Fruit fly (Drosophila melanogaster) whole organism, embryonic: ENCODE results near the gene alpha-Est8.
A peak's percentile ranks its signal among the peaks of the same experiment; 100 is the strongest.

Experiments
- Awh ChIP-seq: fragments of 200-800 bp; sonication (Bioruptor generic); IDR thresholded peaks from 2 replicates; pipeline ENCODE4, ENCODE4 v1.3.6; 2022; ENCODE audit warnings: missing biosample characterization, missing genetic modification characterization
- CG10462 ChIP-seq: fragments of 200-800 bp; sonication (Bioruptor generic); optimal IDR thresholded peaks from 2 replicates; lab custom pipeline; 2016; ENCODE audit warnings: missing biosample characterization, missing genetic modification characterization
- CG10565 ChIP-seq: fragments of 200-800 bp; sonication (Bioruptor generic); optimal IDR thresholded peaks from 3 replicates; lab custom pipeline; 2016; ENCODE audit warnings: missing biosample characterization, mild to moderate bottlenecking, missing genetic modification characterization
- CG11247 ChIP-seq: fragments of 200-800 bp; sonication (Bioruptor generic); IDR thresholded peaks from 2 replicates; pipeline ENCODE4 v1.3.6; 2022; ENCODE audit warnings: missing biosample characterization, missing genetic modification characterization
- CG12155 ChIP-seq: fragments of 200-800 bp; sonication (Bioruptor generic); optimal IDR thresholded peaks from 3 replicates; lab custom pipeline; 2016; ENCODE audit warnings: missing biosample characterization, missing genetic modification characterization
- CG12219 ChIP-seq: fragments of 200-800 bp; sonication (Bioruptor generic); optimal IDR thresholded peaks from 3 replicates; lab custom pipeline; 2018; ENCODE audit warnings: missing biosample characterization, mild to moderate bottlenecking, missing genetic modification characterization
- CG13296 ChIP-seq: fragments of 200-800 bp; sonication (Bioruptor generic); optimal IDR thresholded peaks from 3 replicates; lab custom pipeline; 2018; ENCODE audit warnings: missing biosample characterization, mild to moderate bottlenecking, missing genetic modification characterization
- CG14050 ChIP-seq: fragments of 200-800 bp; sonication (Bioruptor generic); IDR thresholded peaks from 3 replicates; pipeline ENCODE4 v1.3.6; 2022; ENCODE audit warnings: missing biosample characterization, missing genetic modification characterization
- CG1603 ChIP-seq: fragments of 200-800 bp; sonication (Bioruptor generic); optimal IDR thresholded peaks from 2 replicates; lab custom pipeline; 2019; ENCODE audit warnings: missing biosample characterization, mild to moderate bottlenecking, missing genetic modification characterization, moderate library complexity
- CG17612 ChIP-seq: fragments of 200-800 bp; sonication (Bioruptor generic); IDR thresholded peaks from 2 replicates; pipeline ENCODE4 v1.3.6; 2022; ENCODE audit warnings: missing biosample characterization, missing genetic modification characterization
- CG18262 ChIP-seq: fragments of 200-800 bp; optimal IDR thresholded peaks from 3 replicates; lab custom pipeline; 2019; ENCODE audit warnings: missing biosample characterization, mild to moderate bottlenecking, missing genetic modification characterization, moderate library complexity
- CG2199 ChIP-seq: fragments of 200-800 bp; sonication (Bioruptor generic); IDR thresholded peaks from 3 replicates; pipeline ENCODE4 v1.3.6; 2022; ENCODE audit warnings: missing biosample characterization, missing genetic modification characterization
- CG31224 ChIP-seq: fragments of 200-800 bp; sonication (Bioruptor generic); IDR thresholded peaks from 2 replicates; pipeline ENCODE4 v1.3.6; 2022; ENCODE audit warnings: missing biosample characterization, missing genetic modification characterization
- CG32532 ChIP-seq: fragments of 200-800 bp; sonication (Bioruptor generic); IDR thresholded peaks from 2 replicates; pipeline ENCODE4 v1.3.6; 2022; ENCODE audit warnings: missing biosample characterization, missing genetic modification characterization
- CG3995 ChIP-seq: fragments of 200-800 bp; sonication (Bioruptor generic); optimal IDR thresholded peaks from 3 replicates; lab custom pipeline; 2016; ENCODE audit warnings: missing biosample characterization, missing genetic modification characterization
- CG4328 ChIP-seq: fragments of 200-800 bp; sonication (Bioruptor generic); optimal IDR thresholded peaks from 3 replicates; lab custom pipeline; 2017; ENCODE audit warnings: missing biosample characterization, missing genetic modification reagents, missing genetic modification characterization
- CG7963 ChIP-seq: fragments of 200-800 bp; sonication (Bioruptor generic); IDR thresholded peaks from 3 replicates; pipeline ENCODE4 v1.3.6; 2022; ENCODE audit warnings: missing biosample characterization, missing genetic modification characterization; ENCODE audit not compliant: partially characterized antibody
- CG9797 ChIP-seq: fragments of 200-800 bp; sonication (Bioruptor generic); optimal IDR thresholded peaks from 3 replicates; lab custom pipeline; 2018; ENCODE audit warnings: missing biosample characterization, mild to moderate bottlenecking, missing genetic modification characterization
- CG9932 ChIP-seq: fragments of 200-800 bp; sonication (Bioruptor generic); IDR thresholded peaks from 2 replicates; pipeline ENCODE4 v1.3.6; 2022; ENCODE audit warnings: missing biosample characterization, missing genetic modification characterization
- Dbx ChIP-seq: fragments of 200-800 bp; sonication (Bioruptor generic); IDR thresholded peaks from 3 replicates; pipeline ENCODE4 v1.3.6; 2022; ENCODE audit warnings: missing biosample characterization, missing genetic modification characterization
- Doc3 ChIP-seq: fragments of 200-800 bp; sonication (Bioruptor generic); IDR thresholded peaks from 3 replicates; pipeline ENCODE4 v1.3.6; 2022; ENCODE audit warnings: missing biosample characterization, missing genetic modification characterization; ENCODE audit not compliant: partially characterized antibody
- E2f2 ChIP-seq: fragments of 200-800 bp; sonication (Bioruptor generic); IDR thresholded peaks from 2 replicates; pipeline ENCODE4 v1.3.6; 2022; ENCODE audit warnings: missing biosample characterization, missing genetic modification characterization
- Eip74EF ChIP-seq, 2 experiments: fragments of 200-800 bp in 1 of 2; fragments of >200 bp in 1 of 2; sonication (Bioruptor generic) in 1 of 2; optimal IDR thresholded peaks; 2 replicates each; lab custom pipeline; 2017 to 2019; ENCODE audit warnings: missing biosample characterization in 2 of 2, missing genetic modification characterization in 2 of 2, mild to moderate bottlenecking in 1 of 2, moderate library complexity in 1 of 2
- Elba2 ChIP-seq: fragments of 200-800 bp; sonication (Bioruptor generic); optimal IDR thresholded peaks from 3 replicates; lab custom pipeline; 2016; ENCODE audit warnings: missing biosample characterization, missing genetic modification characterization
- Ets97D ChIP-seq: fragments of 200-800 bp; sonication (Bioruptor generic); optimal IDR thresholded peaks from 3 replicates; lab custom pipeline; 2016; ENCODE audit warnings: missing biosample characterization, missing genetic modification characterization
- HLH3B ChIP-seq: fragments of 200-800 bp; sonication (Bioruptor generic); IDR thresholded peaks from 2 replicates; pipeline ENCODE4 v1.3.6; 2022; ENCODE audit warnings: missing biosample characterization, missing genetic modification characterization
- Med ChIP-seq: fragments of 200-800 bp; sonication (Bioruptor generic); peaks from one replicate; lab custom pipeline; 2016; ENCODE audit warnings: missing biosample characterization, missing genetic modification characterization, mild to moderate bottlenecking, inconsistent platforms, moderate library complexity
- Mes4 ChIP-seq: fragments of 200-800 bp; sonication (Bioruptor generic); optimal IDR thresholded peaks from 2 replicates; lab custom pipeline; 2016; ENCODE audit warnings: missing biosample characterization, missing genetic modification characterization
- NC2β ChIP-seq: fragments of 200-800 bp; sonication (Bioruptor generic); optimal IDR thresholded peaks from 2 replicates; lab custom pipeline; 2016; ENCODE audit warnings: missing biosample characterization, missing genetic modification characterization
- PHDP ChIP-seq: fragments of 200-800 bp; sonication (Bioruptor generic); optimal IDR thresholded peaks from 3 replicates; lab custom pipeline; 2018; ENCODE audit warnings: missing biosample characterization, mild to moderate bottlenecking, missing genetic modification characterization, moderate library complexity
- Six4 ChIP-seq: fragments of 200-800 bp; sonication (Bioruptor generic); optimal IDR thresholded peaks from 2 replicates; lab custom pipeline; 2016; ENCODE audit warnings: missing biosample characterization, missing genetic modification characterization
- Stat92E ChIP-seq, 3 experiments: fragments of >200 bp in 2 of 3; fragments of 200-800 bp in 1 of 3; sonication (Bioruptor generic) in 1 of 3; optimal IDR thresholded peaks; 2 replicates each; lab custom pipeline; 2017 to 2019; ENCODE audit warnings: missing biosample characterization in 3 of 3, missing genetic modification characterization in 3 of 3, mild to moderate bottlenecking in 1 of 3, moderate library complexity in 1 of 3
- bbx ChIP-seq: fragments of 200-800 bp; sonication (Bioruptor generic); IDR thresholded peaks from 2 replicates; pipeline ENCODE4 v1.3.6; 2022; ENCODE audit warnings: missing biosample characterization, missing genetic modification characterization; ENCODE audit not compliant: partially characterized antibody
- bigmax ChIP-seq: fragments of 200-800 bp; sonication (Bioruptor generic); optimal IDR thresholded peaks from 2 replicates; lab custom pipeline; 2018; ENCODE audit warnings: missing biosample characterization, mild to moderate bottlenecking, missing genetic modification characterization
- bsh ChIP-seq, 2 experiments: fragments of 200-800 bp; sonication (Bioruptor generic); optimal IDR thresholded peaks; 2 replicates each; lab custom pipeline; 2017 to 2018; ENCODE audit warnings: mild to moderate bottlenecking in 2 of 2, missing biosample characterization in 2 of 2, missing genetic modification characterization in 2 of 2, moderate library complexity in 1 of 2
- ci ChIP-seq: fragments of 200-800 bp; sonication (Bioruptor generic); IDR thresholded peaks from 3 replicates; pipeline ENCODE4 v1.3.6; 2022; ENCODE audit warnings: missing biosample characterization, missing genetic modification characterization
- crp ChIP-seq, 2 experiments: fragments of 200-800 bp; sonication (Bioruptor generic); optimal IDR thresholded peaks; 2 replicates in 1 of 2; 3 replicates in 1 of 2; lab custom pipeline; 2017; ENCODE audit warnings: missing biosample characterization in 2 of 2, missing genetic modification characterization in 2 of 2, mild to moderate bottlenecking in 1 of 2, moderate library complexity in 1 of 2
- fu2 ChIP-seq: fragments of 200-800 bp; sonication (Bioruptor generic); optimal IDR thresholded peaks from 2 replicates; lab custom pipeline; 2016; ENCODE audit warnings: missing biosample characterization, missing genetic modification characterization
- knrl ChIP-seq: fragments of 200-800 bp; sonication (Bioruptor generic); IDR thresholded peaks from 3 replicates; pipeline ENCODE4 v1.3.6; 2022; ENCODE audit warnings: missing biosample characterization, missing genetic modification characterization; ENCODE audit not compliant: partially characterized antibody
- lab ChIP-seq: fragments of 200-800 bp; sonication (Bioruptor generic); optimal IDR thresholded peaks from 3 replicates; lab custom pipeline; 2017; ENCODE audit warnings: missing biosample characterization, missing genetic modification characterization, mild to moderate bottlenecking, moderate library complexity, missing genetic modification reagents
- mam ChIP-seq: fragments of 200-800 bp; sonication (Bioruptor generic); optimal IDR thresholded peaks from 3 replicates; lab custom pipeline; 2016; ENCODE audit warnings: missing biosample characterization, missing genetic modification characterization
- oc ChIP-seq: fragments of 200-800 bp; sonication (Bioruptor generic); optimal IDR thresholded peaks from 2 replicates; lab custom pipeline; 2018; ENCODE audit warnings: missing biosample characterization, mild to moderate bottlenecking, missing genetic modification characterization, moderate library complexity
- pb ChIP-seq: fragments of 200-800 bp; sonication (Bioruptor generic); optimal IDR thresholded peaks from 3 replicates; lab custom pipeline; 2016; ENCODE audit warnings: missing biosample characterization, missing genetic modification characterization
- pita ChIP-seq: fragments of 200-800 bp; sonication (Bioruptor generic); optimal IDR thresholded peaks from 2 replicates; lab custom pipeline; 2017; ENCODE audit warnings: missing biosample characterization, mild to moderate bottlenecking, missing genetic modification characterization
- salm ChIP-seq: fragments of 200-800 bp; sonication (Bioruptor generic); optimal IDR thresholded peaks from 2 replicates; lab custom pipeline; 2018; ENCODE audit warnings: missing biosample characterization, mild to moderate bottlenecking, missing genetic modification characterization
- sc ChIP-seq, 3 experiments: fragments of >200 bp in 2 of 3; fragments of 200-800 bp in 1 of 3; sonication (Bioruptor generic) in 1 of 3; optimal IDR thresholded peaks; 2 replicates in 2 of 3; 3 replicates in 1 of 3; lab custom pipeline; 2017; ENCODE audit warnings: mild to moderate bottlenecking in 1 of 3, missing biosample characterization in 1 of 3, missing genetic modification characterization in 1 of 3, missing genetic modification reagents in 1 of 3
- sr ChIP-seq: fragments of 200-800 bp; sonication (Bioruptor generic); IDR thresholded peaks from 3 replicates; pipeline ENCODE4 v1.3.6; 2022; ENCODE audit warnings: missing biosample characterization, missing genetic modification characterization
- tna ChIP-seq: fragments of 200-800 bp; sonication (Bioruptor generic); IDR thresholded peaks from 2 replicates; pipeline ENCODE4 v1.3.6; 2022; ENCODE audit warnings: missing biosample characterization, missing genetic modification characterization; ENCODE audit not compliant: partially characterized antibody
- usp ChIP-seq: fragments of >200 bp; optimal IDR thresholded peaks from 2 replicates; lab custom pipeline; 2017; ENCODE audit warnings: missing biosample characterization, missing genetic modification characterization
- wdn ChIP-seq: fragments of 200-800 bp; sonication (Bioruptor generic); IDR thresholded peaks from 2 replicates; pipeline ENCODE4 v1.3.6; 2022; ENCODE audit warnings: missing biosample characterization, missing genetic modification characterization

The alpha-Est8 gene

DNA sequence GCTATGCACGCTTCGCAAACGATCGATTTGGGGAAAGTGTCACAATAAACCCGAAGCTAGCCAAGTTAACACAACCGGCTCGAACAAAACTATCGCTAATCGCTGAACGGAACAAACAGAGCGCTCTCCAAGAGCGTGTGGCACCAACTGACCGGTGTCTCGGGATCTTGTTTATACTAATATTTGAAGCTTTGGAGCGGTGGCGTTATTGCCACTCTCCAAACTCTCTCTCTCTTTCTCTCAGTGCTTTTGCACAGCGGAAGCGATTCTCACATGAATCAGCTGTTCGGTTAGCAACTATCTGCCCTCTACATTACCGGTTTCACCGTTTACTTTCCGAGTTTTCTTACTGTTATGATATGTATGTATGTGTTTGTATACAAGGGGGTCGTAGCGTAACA lies 24.0 kb downstream of the alpha-Est8 start (continued):
- TF ChIP-seq CG2199 (GFP tag; lab: Robert Waterston, UW) = no peak
- TF ChIP-seq sr (GFP tag; lab: Robert Waterston, UW) = no peak
- peak; percentile 52; the same call in 2 of the 3 replicates for TF ChIP-seq Dbx (GFP tag; lab: Robert Waterston, UW)
- TF ChIP-seq Elba2 (GFP tag; lab: Kevin White, UChicago) = no peak
- TF ChIP-seq CG14050 (GFP tag; lab: Robert Waterston, UW) = no peak
- no peak for TF ChIP-seq pita (GFP tag; lab: Kevin White, UChicago)
- peak; percentile 3 for TF ChIP-seq CG12219 (GFP tag; lab: Kevin White, UChicago)
- peak; percentile 50; the same call in 1 of the 3 replicates for TF ChIP-seq ci (GFP tag; lab: Robert Waterston, UW)
- TF ChIP-seq Doc3 = 0 out of 3 replicates have a peak, but pooled peaks have one; percentile 22
- TF ChIP-seq salm (tag; lab: Kevin White, UChicago) = no peak
- TF ChIP-seq CG11247 (GFP tag; lab: Robert Waterston, UW) = no peak
- TF ChIP-seq CG3995 (GFP tag; lab: Kevin White, UChicago) = no peak
- no peak for TF ChIP-seq E2f2
- no peak for TF ChIP-seq bbx (GFP tag; lab: Robert Waterston, UW)
- TF ChIP-seq wdn = no peak
- TF ChIP-seq Stat92E (GFP tag; optimal IDR thresholded peaks at IDR 0.05; lab: Kevin White, UChicago) = no peak
- no peak for TF ChIP-seq CG4328 (GFP tag; lab: Kevin White, UChicago)
- TF ChIP-seq CG9932 (GFP tag; lab: Robert Waterston, UW) = no peak
- no peak for TF ChIP-seq NC2β (GFP tag; lab: Kevin White, UChicago)
- no peak for TF ChIP-seq bsh (GFP tag; optimal IDR thresholded peaks at IDR 0.05; lab: Kevin White, UChicago)
- no peak for TF ChIP-seq CG10565
- TF ChIP-seq knrl = no peak
- no peak for TF ChIP-seq mam
- no peak for TF ChIP-seq CG9797 (GFP tag; lab: Kevin White, UChicago)
- no peak for TF ChIP-seq fu2
- 0 out of 2 replicates have a peak, but pooled peaks have one; percentile 41 for TF ChIP-seq tna (GFP tag; lab: Robert Waterston, UW)
- TF ChIP-seq Med = peak; percentile 75
- TF ChIP-seq sc (optimal IDR thresholded peaks at IDR 0.05; lab: Kevin White, UChicago) = no peak
- TF ChIP-seq sc (GFP tag; optimal IDR thresholded peaks at IDR 0.05; lab: Kevin White, UChicago) = no peak
- peak in 1 of 2 experiments; percentile 72 for TF ChIP-seq crp (GFP tag; optimal IDR thresholded peaks at IDR 0.05; lab: Kevin White, UChicago)
- peak; percentile 28 for TF ChIP-seq lab (GFP tag; lab: Kevin White, UChicago)
- no peak for TF ChIP-seq CG18262 (tag; lab: Kevin White, UChicago)
- TF ChIP-seq CG12155 = no peak
- TF ChIP-seq pb = no peak
- TF ChIP-seq Awh = no peak
- no peak for TF ChIP-seq CG17612 (GFP tag; lab: Robert Waterston, UW)
- TF ChIP-seq CG7963 (GFP tag; lab: Robert Waterston, UW) = no peak
- no peak for TF ChIP-seq Ets97D (GFP tag; lab: Kevin White, UChicago)
- TF ChIP-seq Six4 (GFP tag; lab: Kevin White, UChicago) = no peak
- no peak for TF ChIP-seq CG1603 (tag; lab: Kevin White, UChicago)
- TF ChIP-seq CG10462 (GFP tag; lab: Kevin White, UChicago) = no peak
- no peak for TF ChIP-seq CG31224 (GFP tag; lab: Robert Waterston, UW)
- TF ChIP-seq CG13296 (GFP tag; lab: Kevin White, UChicago) = peak; percentile 40
- TF ChIP-seq PHDP (tag; lab: Kevin White, UChicago) = no peak
- TF ChIP-seq oc = no peak
- peak; percentile 67; the same call in 1 of the 2 replicates for TF ChIP-seq CG32532 (GFP tag; lab: Robert Waterston, UW)
- TF ChIP-seq bigmax (GFP tag; lab: Kevin White, UChicago) = no peak
- no peak for TF ChIP-seq Mes4 (GFP tag; lab: Kevin White, UChicago)
- TF ChIP-seq HLH3B (GFP tag; lab: Robert Waterston, UW) = no peak; the same call in 1 of the 2 replicates
- peak in 1 of 2 experiments; percentile 91 for TF ChIP-seq Eip74EF (GFP tag; optimal IDR thresholded peaks at IDR 0.05; lab: Kevin White, UChicago)
- TF ChIP-seq usp (GFP tag; lab: Kevin White, UChicago) = no peak
